Fruit fly (Drosophila melanogaster): Measurements from ENCODE around the gene Ndc1.

DNA sequence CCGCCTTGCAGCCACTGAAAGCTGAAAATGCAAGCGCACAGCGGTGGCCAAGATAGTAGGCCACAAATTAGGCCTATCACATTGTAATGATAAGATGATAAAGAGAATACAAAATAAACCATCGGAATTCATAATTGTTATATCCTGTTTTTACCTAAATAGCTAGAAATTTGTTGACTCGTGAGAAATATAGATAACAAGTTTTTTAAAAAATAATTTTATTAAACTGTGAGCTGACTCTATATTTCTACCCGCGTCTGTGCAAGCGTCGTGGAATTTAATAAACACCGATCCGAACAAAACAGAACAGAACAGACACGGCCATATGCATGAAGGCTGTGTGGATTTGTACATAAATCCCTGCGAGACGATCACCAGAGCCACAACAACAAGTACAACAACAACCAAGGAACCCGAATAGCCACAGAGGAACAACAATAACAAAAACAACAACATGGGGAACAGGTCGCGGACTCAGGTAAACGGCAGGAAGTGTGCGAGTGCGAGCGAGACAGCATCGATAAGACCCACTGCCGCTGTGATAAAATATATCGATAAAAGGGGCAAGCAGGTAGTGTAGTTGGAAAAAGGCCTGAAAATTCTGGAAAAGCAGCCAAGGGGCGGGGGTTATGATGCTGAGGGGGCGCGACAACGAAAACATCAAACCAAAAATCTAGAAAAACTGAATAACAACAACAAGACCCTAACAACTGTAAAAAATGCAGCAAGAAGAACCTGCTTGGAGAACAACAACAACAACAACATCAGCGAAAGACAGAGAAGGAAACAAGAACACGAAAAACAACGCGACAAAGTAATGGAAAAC, 37.7 kb upstream of the Ndc1 start:
- no peak for TF ChIP-seq CTCF (optimal IDR thresholded peaks at IDR 0.05)
- no peak for TF ChIP-seq CG8478 (optimal IDR thresholded peaks at IDR 0.05)
